Worm (Caenorhabditis elegans) whole organism, L4 larva: ENCODE results near the gene F22F7.11.

Experiments
- F37D6.2 ChIP-seq: sonication (generic microtip); optimal IDR thresholded peaks from 2 replicates; lab custom pipeline; 2016; ENCODE audit warnings: mild to moderate bottlenecking, missing genetic modification characterization, missing compliant biosample characterization
- Y105C5A.15 ChIP-seq: fragments of 200-800 bp; sonication (Bioruptor generic); IDR thresholded peaks from 2 replicates; pipeline ENCODE4 v1.3.6; 2022; ENCODE audit warnings: missing genetic modification characterization, missing compliant biosample characterization
- ZK337.2 ChIP-seq: fragments of 200-800 bp; sonication (Bioruptor generic); IDR thresholded peaks from 2 replicates; pipeline ENCODE4 v1.3.6; 2022; ENCODE audit warnings: missing genetic modification reagents, missing genetic modification characterization, missing compliant biosample characterization
- ZK546.5 ChIP-seq, 2 experiments: sonication (generic microtip); optimal IDR thresholded peaks; 2 replicates each; lab custom pipeline; 2017; ENCODE audit warnings: missing biosample characterization in 2 of 2, missing genetic modification characterization in 2 of 2
- aha-1 ChIP-seq: fragments of 150-350 bp; peaks from one replicate; lab custom pipeline; 2014; ENCODE audit warnings: missing biosample characterization, missing genetic modification characterization
- ceh-20 ChIP-seq: fragments of 200-800 bp; sonication (Bioruptor generic); IDR thresholded peaks from 2 replicates; pipeline ENCODE4 v1.3.6; 2022; ENCODE audit warnings: missing genetic modification reagents, missing genetic modification characterization, missing compliant biosample characterization
- ceh-28 ChIP-seq: fragments of 150-350 bp; optimal IDR thresholded peaks from 2 replicates; lab custom pipeline; 2014; ENCODE audit warnings: missing biosample characterization, missing genetic modification reagents, missing genetic modification characterization
- ceh-32 ChIP-seq: sonication (generic microtip); optimal IDR thresholded peaks from 2 replicates; lab custom pipeline; 2016; ENCODE audit warnings: mild to moderate bottlenecking, missing genetic modification characterization, missing compliant biosample characterization; ENCODE audit not compliant: poor library complexity
- ceh-44 ChIP-seq: fragments of 200-800 bp; sonication (Bioruptor generic); IDR thresholded peaks from 2 replicates; pipeline ENCODE4 v1.3.6; 2022; ENCODE audit warnings: missing genetic modification reagents, missing genetic modification characterization, missing compliant biosample characterization
- ceh-82 ChIP-seq: sonication (generic microtip); optimal IDR thresholded peaks from 2 replicates; lab custom pipeline; 2017; ENCODE audit warnings: missing biosample characterization, missing genetic modification characterization
- daf-12 ChIP-seq: fragments of 150-350 bp; optimal IDR thresholded peaks from 2 replicates; lab custom pipeline; 2014; ENCODE audit warnings: missing biosample characterization, missing genetic modification reagents, missing genetic modification characterization
- dmd-8 ChIP-seq: fragments of 200-800 bp; sonication (Bioruptor generic); IDR thresholded peaks from 2 replicates; pipeline ENCODE4 v1.3.6; 2022; ENCODE audit warnings: missing genetic modification characterization, missing compliant biosample characterization
- dmd-9 ChIP-seq: fragments of 200-800 bp; sonication (Bioruptor generic); IDR thresholded peaks from 2 replicates; pipeline ENCODE4 v1.3.6; 2022; ENCODE audit warnings: missing genetic modification reagents, missing genetic modification characterization, missing compliant biosample characterization
- dpl-1 ChIP-seq: fragments of 150-350 bp; optimal IDR thresholded peaks from 2 replicates; lab custom pipeline; 2014; ENCODE audit warnings: missing biosample characterization, missing genetic modification reagents, missing genetic modification characterization
- dve-1 ChIP-seq: sonication (generic microtip); optimal IDR thresholded peaks from 2 replicates; lab custom pipeline; 2017; ENCODE audit warnings: antibody characterized with exemption, mild to moderate bottlenecking, missing genetic modification characterization, missing compliant biosample characterization; ENCODE audit not compliant: insufficient read depth
- egl-27 ChIP-seq: sonication (generic microtip); optimal IDR thresholded peaks from 3 replicates; lab custom pipeline; 2017; ENCODE audit warnings: missing biosample characterization, missing genetic modification reagents, missing genetic modification characterization
- hif-1 ChIP-seq, 2 experiments: sonication (generic microtip); optimal IDR thresholded peaks; 2 replicates each; lab custom pipeline; 2016 to 2017; ENCODE audit warnings: missing compliant biosample characterization in 2 of 2, missing genetic modification characterization in 2 of 2, missing genetic modification reagents in 2 of 2, missing genotype in 2 of 2, mild to moderate bottlenecking in 1 of 2
- jun-1 ChIP-seq: fragments of 150-350 bp; optimal IDR thresholded peaks from 2 replicates; lab custom pipeline; 2014; ENCODE audit warnings: missing biosample characterization, missing genetic modification reagents, missing genetic modification characterization
- lin-1 ChIP-seq: fragments of 200-800 bp; sonication (Bioruptor generic); IDR thresholded peaks from 2 replicates; pipeline ENCODE4 v1.3.6; 2022; ENCODE audit warnings: missing genetic modification reagents, missing genetic modification characterization, missing compliant biosample characterization
- lin-13 ChIP-seq: fragments of 150-350 bp; optimal IDR thresholded peaks from 2 replicates; lab custom pipeline; 2014; ENCODE audit warnings: missing biosample characterization, missing genetic modification reagents, missing genetic modification characterization
- lin-38 ChIP-seq: fragments of 200-800 bp; sonication (Bioruptor generic); IDR thresholded peaks from 2 replicates; pipeline ENCODE4 v1.3.6; 2022; ENCODE audit warnings: missing genetic modification reagents, missing genetic modification characterization, missing compliant biosample characterization
- lsy-2 ChIP-seq, 2 experiments: fragments of 150-350 bp in 1 of 2; sonication (generic microtip) in 1 of 2; optimal IDR thresholded peaks; 2 replicates each; lab custom pipeline; 2014 to 2017; ENCODE audit warnings: missing biosample characterization in 2 of 2, missing genetic modification characterization in 2 of 2
- nhr-102 ChIP-seq: sonication (generic microtip); optimal IDR thresholded peaks from 2 replicates; lab custom pipeline; 2016; ENCODE audit warnings: mild to moderate bottlenecking, missing genetic modification characterization, moderate library complexity, missing compliant biosample characterization
- nhr-11 ChIP-seq: fragments of 150-350 bp; optimal IDR thresholded peaks from 2 replicates; lab custom pipeline; 2014; ENCODE audit warnings: missing biosample characterization, missing genetic modification characterization
- nhr-111 ChIP-seq: fragments of 200-800 bp; sonication (Bioruptor generic); optimal IDR thresholded peaks from 2 replicates; lab custom pipeline; 2018; ENCODE audit warnings: mild to moderate bottlenecking, missing genetic modification characterization, missing compliant biosample characterization
- nhr-28 ChIP-seq: fragments of 150-350 bp; optimal IDR thresholded peaks from 2 replicates; lab custom pipeline; 2014; ENCODE audit warnings: missing biosample characterization, missing genetic modification characterization
- nhr-6 ChIP-seq: fragments of 150-350 bp; optimal IDR thresholded peaks from 2 replicates; lab custom pipeline; 2014; ENCODE audit warnings: missing biosample characterization, missing genetic modification characterization
- nhr-77 ChIP-seq: fragments of 150-350 bp; optimal IDR thresholded peaks from 2 replicates; lab custom pipeline; 2014; ENCODE audit warnings: missing biosample characterization, missing genetic modification characterization
- pha-4 ChIP-seq, 2 experiments: fragments of 150-350 bp in 1 of 2; fragments of 200-800 bp in 1 of 2; sonication (Bioruptor generic) in 1 of 2; IDR thresholded peaks in 1 of 2; optimal IDR thresholded peaks in 1 of 2; 2 replicates each; pipeline versions ENCODE4 v1.3.6 to Lab custom; 2014 to 2022; ENCODE audit warnings: missing genetic modification characterization in 2 of 2, missing genetic modification reagents in 2 of 2, missing biosample characterization in 1 of 2, missing compliant biosample characterization in 1 of 2
- php-3 ChIP-seq: fragments of 200-800 bp; sonication (Bioruptor generic); IDR thresholded peaks from 2 replicates; pipeline ENCODE4 v1.3.6; 2022; ENCODE audit warnings: missing genetic modification reagents, missing genetic modification characterization, missing compliant biosample characterization
- pqm-1 ChIP-seq: sonication (generic microtip); optimal IDR thresholded peaks from 2 replicates; lab custom pipeline; 2017; ENCODE audit warnings: missing biosample characterization, missing genetic modification characterization
- rbr-2 ChIP-seq: sonication (generic microtip); optimal IDR thresholded peaks from 2 replicates; lab custom pipeline; 2016; ENCODE audit warnings: missing genotype, missing genetic modification characterization, missing compliant biosample characterization
- snpc-4 ChIP-seq: fragments of 150-350 bp; optimal IDR thresholded peaks from 2 replicates; lab custom pipeline; 2014; ENCODE audit warnings: missing biosample characterization, missing genetic modification characterization
- tra-1 ChIP-seq: fragments of 200-800 bp; sonication (Bioruptor generic); IDR thresholded peaks from 2 replicates; pipeline ENCODE4 v1.3.6; 2022; ENCODE audit warnings: missing genetic modification reagents, missing genetic modification characterization, missing compliant biosample characterization
- unc-62 ChIP-seq, 3 experiments: fragments of 150-350 bp in 1 of 3; sonication (generic microtip); optimal IDR thresholded peaks in 2 of 3; peaks in 1 of 3; 1 replicate in 1 of 3; 2 replicates in 2 of 3; lab custom pipeline; 2014 to 2017; ENCODE audit warnings: missing biosample characterization in 3 of 3, missing genetic modification characterization in 3 of 3, missing genetic modification reagents in 3 of 3, missing genotype in 1 of 3

Gene F22F7.11

ce11 chrV:2095772-2096171 is 23.9 kb upstream of the F22F7.11 start, which contains the start of gene clec-207:
Gene clec-207, plus strand, starts transcription at chrV:2096072.
- no peak for TF ChIP-seq ceh-44 (GFP tag; lab: Robert Waterston, UW)
- TF ChIP-seq, all 104 proteins: peak for 0

ce11 chrV:2097653-2098052 is 22.0 kb upstream of the F22F7.11 start, which contains the start of gene clec-208:
Gene clec-208, plus strand, starts transcription at chrV:2097953.
- TF ChIP-seq dve-1 (tag; lab: Kevin White, UChicago) (no peak), daf-12 (tag; lab: Kevin White, UChicago) (no peak)

- no peak for TF ChIP-seq ceh-20 (GFP tag; lab: Robert Waterston, UW)
These were observed 20.6 kb upstream of the F22F7.11 start, which contains the start of gene F36F12.7 for ce11 chrV:2099040-2099439. Gene F36F12.7, plus strand, starts transcription at chrV:2099340.

- TF ChIP-seq daf-12 (tag; lab: Kevin White, UChicago) (no peak), php-3 (no peak), snpc-4 (tag; lab: Kevin White, UChicago) (no peak), lin-38 (GFP tag; lab: Robert Waterston, UW) (no peak), jun-1 (tag; lab: Kevin White, UChicago) (no peak), lsy-2 (tag; optimal IDR thresholded peaks at IDR 0.05; lab: Kevin White, UChicago) (no peak), nhr-102 (tag; lab: Kevin White, UChicago) (no peak), ceh-28 (no peak), ceh-82 (tag; lab: Kevin White, UChicago) (no peak)
These were observed 16.5 kb upstream of the F22F7.11 start, which contains the start of gene F36F12.1 for ce11 chrV:2103118-2103517. Gene F36F12.1, minus strand, starts transcription at chrV:2103218.

ce11 chrV:2105976-2106375 is 13.7 kb upstream of the F22F7.11 start, which contains the start of gene F22F7.4:
Gene F22F7.4, minus strand, starts transcription at chrV:2106076.
- no peak for TF ChIP-seq ceh-32 (tag; lab: Kevin White, UChicago)
- no peak for TF ChIP-seq dmd-8
- TF ChIP-seq ZK337.2 (GFP tag; lab: Robert Waterston, UW): no peak
- no peak for TF ChIP-seq nhr-111 (GFP tag; lab: Kevin White, UChicago)
- TF ChIP-seq tra-1 (GFP tag; lab: Robert Waterston, UW): no peak
- no peak for TF ChIP-seq unc-62 (GFP tag; optimal IDR thresholded peaks at IDR 0.05 in 1 of 2; lab: Kevin White, UChicago)
- no peak for TF ChIP-seq unc-62 (tag; optimal IDR thresholded peaks at IDR 0.05; lab: Kevin White, UChicago)
- TF ChIP-seq Y105C5A.15: no peak
- no peak for TF ChIP-seq F37D6.2

ce11 chrV:2109295-2109694 is 10.3 kb upstream of the F22F7.11 start, which contains the start of gene ckb-4:
Gene ckb-4, minus strand, starts transcription at chrV:2109434.
- peak; percentile 66 for TF ChIP-seq aha-1
- TF ChIP-seq lin-13: peak; percentile 26
- TF ChIP-seq dpl-1 (GFP tag; lab: Kevin White, UChicago): peak; percentile 32
- no peak for TF ChIP-seq egl-27 (tag; lab: Kevin White, UChicago)
- peak; percentile 10 for TF ChIP-seq nhr-77 (tag; lab: Kevin White, UChicago)
- no peak for TF ChIP-seq dmd-9 (GFP tag; lab: Robert Waterston, UW)
- TF ChIP-seq rbr-2 (tag; lab: Kevin White, UChicago): no peak
- no peak for TF ChIP-seq lin-1 (GFP tag; lab: Robert Waterston, UW)
- peak; percentile 95 for TF ChIP-seq nhr-28 (tag; lab: Kevin White, UChicago)
- peak; percentile 4 for TF ChIP-seq pqm-1
- peak; percentile 39 for TF ChIP-seq nhr-6 (tag; lab: Kevin White, UChicago)
- peak in 1 of 2 experiments; percentile 2 for TF ChIP-seq hif-1 (tag; optimal IDR thresholded peaks at IDR 0.05; lab: Kevin White, UChicago)
- TF ChIP-seq nhr-11 (tag; lab: Kevin White, UChicago): peak; percentile 15
- no peak for TF ChIP-seq ZK546.5 (tag; optimal IDR thresholded peaks at IDR 0.05; lab: Kevin White, UChicago)
- no peak for TF ChIP-seq pha-4 (GFP tag; IDR thresholded peaks at IDR 0.05; lab: Robert Waterston, UW)
- peak; percentile 44 for TF ChIP-seq pha-4 (tag; optimal IDR thresholded peaks at IDR 0.05; lab: Kevin White, UChicago)
